Fruit fly (Drosophila melanogaster): ENCODE results near the gene Cpr64Aa.

Cpr64Aa gene

DNA sequence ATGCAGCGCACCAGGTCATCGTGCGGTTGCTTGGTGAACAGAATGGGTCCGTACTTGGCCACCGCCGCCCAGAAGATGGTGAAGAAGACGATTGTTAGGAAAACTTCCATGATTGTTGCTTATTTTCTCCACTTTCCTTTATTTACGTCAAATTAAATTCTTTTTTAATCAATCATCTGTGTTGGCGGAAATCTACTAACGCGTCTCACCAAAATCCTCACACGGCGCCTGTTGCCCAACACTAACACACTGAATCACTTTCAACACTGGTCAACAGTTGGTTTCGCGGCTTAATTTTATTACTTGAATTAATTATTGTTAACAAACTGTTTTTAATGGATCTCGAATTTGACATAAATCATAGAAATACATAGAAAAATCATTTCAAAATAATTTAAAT lies 22.3 kb downstream of the Cpr64Aa start, which contains the start of gene VhaM9.7-c (continued):
- TF ChIP-seq amos (GFP tag; IDR thresholded peaks at IDR 0.05; ENCODE audit: partially characterized antibody) (no peak), CG10979 (tag; optimal IDR thresholded peaks at IDR 0.05) (no peak), tgo (GFP tag; IDR thresholded peaks at IDR 0.05) (no peak), CG10431 (GFP tag; optimal IDR thresholded peaks at IDR 0.05) (no peak), CG34224 (GFP tag; IDR thresholded peaks at IDR 0.05; ENCODE audit: partially characterized antibody) (peak; percentile 15; the same call in 1 of the 3 replicates), Sox102F (GFP tag; optimal IDR thresholded peaks at IDR 0.05) (no peak), pita (GFP tag; optimal IDR thresholded peaks at IDR 0.05) (no peak), mirr (GFP tag; optimal IDR thresholded peaks at IDR 0.05) (no peak), Hr51 (GFP tag; optimal IDR thresholded peaks at IDR 0.05) (peak in 1 of 2 experiments; percentile 3), E2f1 (GFP tag; IDR thresholded peaks at IDR 0.05) (no peak), HmgZ (tag; optimal IDR thresholded peaks at IDR 0.05) (peak; percentile 60), rib (GFP tag; IDR thresholded peaks at IDR 0.05) (no peak), HLH4C (GFP tag; IDR thresholded peaks at IDR 0.05; ENCODE audit: partially characterized antibody) (no peak), ken (GFP tag; IDR thresholded peaks at IDR 0.05) (no peak), chif (GFP tag; optimal IDR thresholded peaks at IDR 0.05) (no peak), CG12744 (GFP tag; optimal IDR thresholded peaks at IDR 0.05) (peak; percentile 28), gt (GFP tag; IDR thresholded peaks at IDR 0.05) (no peak), CG32767 (GFP tag; IDR thresholded peaks at IDR 0.05) (no peak), NfI (GFP tag; optimal IDR thresholded peaks at IDR 0.05) (peak; percentile 61), Poxn (GFP tag; IDR thresholded peaks at IDR 0.05) (no peak), maf-S (GFP tag; optimal IDR thresholded peaks at IDR 0.05) (peak; percentile 40), sima (GFP tag; optimal IDR thresholded peaks at IDR 0.05) (no peak), onecut (GFP tag; IDR thresholded peaks at IDR 0.05) (peak; percentile 54; the same call in 1 of the 2 replicates), lbe (GFP tag; optimal IDR thresholded peaks at IDR 0.05) (no peak), zen (tag; optimal IDR thresholded peaks at IDR 0.05) (peak; percentile 37), CG3407 (GFP tag; optimal IDR thresholded peaks at IDR 0.05) (no peak), CG18764 (GFP tag; optimal IDR thresholded peaks at IDR 0.05) (no peak), bab2 (GFP tag; optimal IDR thresholded peaks at IDR 0.05) (no peak), Hr78 (GFP tag; optimal IDR thresholded peaks at IDR 0.05) (no peak), pho (GFP tag; optimal IDR thresholded peaks at IDR 0.05) (no peak), CG42726 (GFP tag; IDR thresholded peaks at IDR 0.05; ENCODE audit: partially characterized antibody) (no peak), grn (GFP tag; optimal IDR thresholded peaks at IDR 0.05) (no peak), CG6791 (GFP tag; IDR thresholded peaks at IDR 0.05; ENCODE audit: partially characterized antibody) (no peak), CG7963 (GFP tag; IDR thresholded peaks at IDR 0.05; ENCODE audit: partially characterized antibody) (no peak), crol (GFP tag; IDR thresholded peaks at IDR 0.05) (no peak), CG31388 (GFP tag; optimal IDR thresholded peaks at IDR 0.05) (no peak), CG5953 (GFP tag; IDR thresholded peaks at IDR 0.05) (no peak), CG6654 (GFP tag; optimal IDR thresholded peaks at IDR 0.05) (no peak), Fer1 (GFP tag; optimal IDR thresholded peaks at IDR 0.05) (peak; percentile 11), CG14441 (GFP tag; IDR thresholded peaks at IDR 0.05) (no peak), Nf-YB (GFP tag; optimal IDR thresholded peaks at IDR 0.05) (no peak), CG15479 (GFP tag; optimal IDR thresholded peaks at IDR 0.05) (no peak), Mrtf (GFP tag; IDR thresholded peaks at IDR 0.05) (no peak), CG10209 (GFP tag; optimal IDR thresholded peaks at IDR 0.05) (no peak), Fer3 (tag; optimal IDR thresholded peaks at IDR 0.05) (peak; percentile 22), CG11456 (GFP tag; IDR thresholded peaks at IDR 0.05) (no peak), ranshi (GFP tag; IDR thresholded peaks at IDR 0.05) (no peak), Pdp1 (GFP tag; optimal IDR thresholded peaks at IDR 0.05) (peak; percentile 29 to 50), CG3163 (GFP tag; optimal IDR thresholded peaks at IDR 0.05) (no peak), ewg (GFP tag; optimal IDR thresholded peaks at IDR 0.05) (peak; percentile 7)

Data from whole organism, embryonic.